Fruit fly (Drosophila melanogaster) S2 (cell line): ENCODE measurements around the gene CG4438.

Experiments
- CG8478 ChIP-seq: fragments of >200 bp; optimal IDR thresholded peaks from 2 replicates; lab custom pipeline; 2018
- CTCF ChIP-seq, 2 experiments: fragments of >200 bp; optimal IDR thresholded peaks; 2 replicates each; lab custom pipeline; 2018

DNA sequence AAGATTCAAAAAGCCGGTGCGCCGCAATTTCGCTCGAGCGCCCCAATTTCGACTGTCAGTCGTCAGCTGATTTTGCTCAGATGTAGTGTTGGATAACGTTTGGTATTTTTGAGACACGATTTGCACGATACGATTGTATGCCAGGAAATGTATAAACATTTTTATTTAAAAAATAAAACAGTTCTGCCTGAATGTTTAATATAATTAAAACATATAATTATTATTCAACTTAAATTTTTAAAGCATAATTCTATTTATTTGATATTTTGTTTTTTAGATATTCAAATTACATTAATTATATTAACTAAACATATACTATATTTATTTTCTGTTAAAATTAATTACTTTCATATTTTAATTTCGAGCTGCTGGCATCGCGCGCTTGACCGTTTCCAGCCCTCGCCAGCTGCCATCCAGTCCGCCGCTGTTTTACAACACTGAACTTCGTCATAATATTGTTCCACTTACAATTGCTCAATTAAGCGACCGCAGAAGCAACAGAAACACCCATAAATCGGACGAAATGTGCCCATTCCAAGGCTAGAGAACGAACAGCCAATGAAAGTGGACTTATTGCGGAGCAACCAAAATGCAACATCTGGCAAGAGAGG, 33.3 kb upstream of the CG4438 start, which contains the start of the genes FucTB and scat:
- no peak for TF ChIP-seq CG8478
- no peak for TF ChIP-seq CTCF (optimal IDR thresholded peaks at IDR 0.05; lab: Kevin White, UChicago)
